Fruit fly (Drosophila melanogaster): ENCODE data around the gene MED20.

The MED20 gene

DNA sequence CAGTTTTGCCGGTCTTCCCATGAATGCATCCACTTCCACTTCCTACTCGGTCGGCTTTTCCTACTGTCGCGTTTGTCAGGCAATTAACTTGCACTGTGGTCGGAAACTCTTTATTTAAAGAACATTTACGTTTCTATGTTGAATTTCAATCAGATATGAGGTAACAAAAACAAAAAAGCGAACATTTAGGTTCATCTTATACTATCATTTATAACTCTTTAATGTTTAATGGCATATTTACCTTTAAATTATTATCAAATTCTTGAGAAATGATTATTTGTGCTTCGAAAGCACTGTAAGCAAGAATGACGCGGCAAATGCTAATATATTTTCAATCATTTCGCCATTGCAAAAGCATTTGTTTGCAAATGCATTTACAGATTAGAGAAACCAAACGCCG is 38.9 kb downstream of the MED20 start:
- TF ChIP-seq psq (optimal IDR thresholded peaks at IDR 0.05) (no peak), insv (optimal IDR thresholded peaks at IDR 0.05) (no peak), Sin3A (optimal IDR thresholded peaks at IDR 0.05) (no peak), h (optimal IDR thresholded peaks at IDR 0.05) (no peak), ttk (optimal IDR thresholded peaks at IDR 0.05) (no peak), Myc (optimal IDR thresholded peaks at IDR 0.05) (no peak)

DNA sequence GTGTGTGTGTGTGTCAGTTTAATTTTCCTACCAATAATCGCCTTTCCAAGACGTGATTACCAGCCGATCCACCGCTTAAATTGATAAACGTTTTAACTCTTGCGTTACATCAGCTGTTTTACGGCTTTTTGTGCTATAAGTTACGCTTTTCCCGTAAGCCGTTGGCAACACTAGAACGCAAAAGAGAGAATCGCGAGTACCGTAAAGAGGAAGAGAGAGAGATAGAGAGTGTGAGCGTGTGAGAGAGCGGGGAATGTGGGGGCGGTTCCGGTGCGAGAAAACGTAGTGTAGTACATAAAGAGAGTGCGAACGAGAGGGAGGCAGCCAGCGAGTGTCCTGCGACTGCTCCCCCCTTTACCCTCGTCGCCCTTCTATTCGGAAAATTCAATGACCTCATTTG is 41.1 kb downstream of the MED20 start:
- no peak for TF ChIP-seq Sin3A (optimal IDR thresholded peaks at IDR 0.05)
- no peak for TF ChIP-seq insv (optimal IDR thresholded peaks at IDR 0.05)
- TF ChIP-seq Myc (optimal IDR thresholded peaks at IDR 0.05) = no peak
- no peak for TF ChIP-seq ttk (optimal IDR thresholded peaks at IDR 0.05)
- TF ChIP-seq h (optimal IDR thresholded peaks at IDR 0.05) = no peak
- TF ChIP-seq psq (optimal IDR thresholded peaks at IDR 0.05) = no peak

DNA sequence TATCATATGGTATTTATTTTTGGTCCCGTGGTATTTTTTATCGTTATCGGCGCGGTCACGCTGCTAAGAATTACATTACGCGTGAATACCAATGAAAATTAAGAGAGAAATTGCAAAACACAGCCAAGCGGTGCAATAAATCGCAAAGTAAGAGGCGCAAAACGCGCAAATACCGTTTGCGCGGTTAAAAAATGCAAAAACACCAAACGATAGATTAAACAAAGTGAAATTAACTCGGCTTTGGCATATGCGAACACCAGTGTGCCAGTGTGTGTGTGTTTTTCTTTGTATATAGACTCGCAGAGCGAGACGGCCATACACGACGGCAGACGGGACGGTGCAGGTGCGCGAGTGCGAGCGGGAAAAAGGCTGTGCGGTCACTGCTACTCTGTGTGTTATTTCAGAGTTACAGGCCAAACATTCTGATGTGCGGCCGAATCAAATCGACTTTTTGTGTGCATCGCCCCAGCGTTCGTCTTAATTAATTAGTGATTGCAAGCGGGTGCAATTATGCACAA is 41.9 kb downstream of the MED20 start, which contains the start of gene Cka:
Cka (plus strand) TSS at position 29 of the 518 bp plus-strand sequence.
- no peak for TF ChIP-seq psq (optimal IDR thresholded peaks at IDR 0.05)

DNA sequence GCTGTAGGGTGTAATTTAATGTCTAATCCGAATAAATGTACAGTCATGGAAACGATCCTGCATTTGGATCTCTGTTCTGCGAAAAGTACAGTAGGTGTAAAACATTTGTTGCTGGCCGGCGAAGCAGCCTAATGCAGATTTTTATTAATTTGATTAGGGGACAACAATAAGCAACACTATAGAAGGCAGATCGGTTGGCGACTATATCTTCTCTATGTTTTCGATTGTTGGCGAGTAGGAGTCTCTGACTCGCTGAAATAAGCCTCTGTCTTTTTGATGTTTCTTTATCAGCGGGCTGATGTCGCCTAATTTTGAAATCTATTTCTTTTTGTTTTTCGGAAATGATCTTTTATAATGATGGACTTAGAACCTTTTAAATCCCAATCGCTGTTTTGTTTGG is 42.5 kb downstream of the MED20 start:
- TF ChIP-seq psq (optimal IDR thresholded peaks at IDR 0.05) (no peak), insv (optimal IDR thresholded peaks at IDR 0.05) (no peak), Myc (optimal IDR thresholded peaks at IDR 0.05) (no peak), Sin3A (optimal IDR thresholded peaks at IDR 0.05) (no peak), ttk (optimal IDR thresholded peaks at IDR 0.05) (no peak), h (optimal IDR thresholded peaks at IDR 0.05) (no peak)

DNA sequence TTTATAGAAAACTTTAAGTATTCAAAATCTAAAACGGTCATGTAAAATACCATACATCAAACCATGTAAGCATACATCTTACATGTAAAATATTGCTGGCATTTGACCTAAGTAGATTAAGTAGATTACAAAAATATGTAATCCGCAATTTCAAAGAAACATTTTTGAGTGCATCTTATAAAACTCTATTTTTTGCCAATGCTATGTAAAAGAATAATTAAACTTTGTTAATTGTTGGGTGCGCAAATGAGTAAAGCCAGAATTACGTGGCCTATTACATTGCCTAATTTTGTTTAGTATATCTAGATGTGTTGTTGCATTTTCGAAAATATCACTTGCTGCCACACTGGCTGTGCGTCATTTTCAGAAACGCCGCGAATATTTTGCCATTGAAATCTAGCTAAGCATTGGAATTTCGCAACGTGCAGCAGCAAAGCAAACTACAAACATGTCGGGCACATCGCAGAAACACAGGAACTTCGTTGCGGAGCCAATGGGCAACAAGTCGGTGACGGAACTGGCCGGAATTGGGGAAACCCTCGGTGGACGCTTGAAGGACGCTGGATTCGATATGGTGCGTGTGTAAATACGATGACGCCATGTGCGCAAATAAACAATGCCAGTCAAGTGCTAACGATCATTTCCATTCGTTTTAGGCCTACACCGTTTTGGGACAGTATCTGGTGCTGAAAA is 43.3 kb downstream of the MED20 start, which contains the start of gene baf:
baf (plus strand) TSS at position 303 of the 693 bp plus-strand sequence.
- no peak for TF ChIP-seq Sin3A (optimal IDR thresholded peaks at IDR 0.05)
- TF ChIP-seq ttk (optimal IDR thresholded peaks at IDR 0.05) = no peak
- TF ChIP-seq insv (optimal IDR thresholded peaks at IDR 0.05) = no peak
- TF ChIP-seq h (optimal IDR thresholded peaks at IDR 0.05) = no peak
- TF ChIP-seq Myc (optimal IDR thresholded peaks at IDR 0.05) = no peak
- TF ChIP-seq psq (optimal IDR thresholded peaks at IDR 0.05) = no peak

DNA sequence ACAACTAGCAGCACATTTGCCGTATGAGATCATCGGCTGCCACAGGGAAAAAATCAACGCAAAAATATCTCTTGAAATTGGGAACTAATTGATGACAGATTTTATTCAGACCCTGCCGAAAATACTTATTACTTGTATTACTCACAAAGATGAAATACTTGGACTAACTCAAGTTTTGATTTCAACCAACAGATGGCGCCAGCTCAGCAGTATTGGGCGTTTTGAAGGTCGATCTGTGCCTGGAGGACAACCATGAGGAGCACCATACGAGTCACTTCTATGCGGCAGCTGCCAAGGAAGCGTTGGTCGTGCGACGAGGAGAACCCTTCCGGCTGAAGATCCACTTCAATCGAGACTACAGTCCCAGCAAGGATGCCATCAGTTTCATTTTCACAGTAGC is 48.3 kb downstream of the MED20 start:
- TF ChIP-seq Myc (optimal IDR thresholded peaks at IDR 0.05) = no peak
- no peak for TF ChIP-seq Sin3A (optimal IDR thresholded peaks at IDR 0.05)
- TF ChIP-seq psq (optimal IDR thresholded peaks at IDR 0.05) = no peak
- TF ChIP-seq ttk (optimal IDR thresholded peaks at IDR 0.05) = no peak
- no peak for TF ChIP-seq h (optimal IDR thresholded peaks at IDR 0.05)
- no peak for TF ChIP-seq insv (optimal IDR thresholded peaks at IDR 0.05)

Data from Kc167 (cell line).